Worm (Caenorhabditis elegans): ENCODE measurements around the gene C14A4.9.
A peak's percentile ranks its signal among the peaks of the same experiment; 100 is the strongest.

DNA sequence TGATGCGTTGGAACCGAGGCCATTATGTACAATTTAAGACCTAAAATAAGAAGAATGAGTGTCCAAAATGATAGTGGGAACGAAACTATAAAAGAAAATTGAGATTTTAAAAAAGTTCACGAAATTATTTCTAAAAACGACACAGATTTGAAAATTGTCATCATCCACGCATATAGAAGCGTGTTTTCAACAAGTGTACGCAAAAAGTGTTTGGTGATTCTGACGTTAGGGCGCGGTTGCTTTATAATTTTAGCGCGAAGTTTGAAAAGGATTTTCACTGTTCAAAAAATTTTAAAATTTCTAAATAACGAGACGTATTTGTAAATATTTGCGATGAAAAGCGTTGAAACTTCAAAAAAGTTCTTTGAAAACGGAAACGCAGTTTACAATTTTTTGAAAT lies 35.8 kb upstream of the C14A4.9 start, which contains the start of gene cdc-48.1:
- TF ChIP-seq ztf-11 (tag; optimal IDR thresholded peaks at IDR 0.05) (peak; percentile 54), elt-2 (tag; optimal IDR thresholded peaks at IDR 0.05) (peak; percentile 97), pqm-1 (tag; optimal IDR thresholded peaks at IDR 0.05) (peak; percentile 100), ztf-4 (tag; optimal IDR thresholded peaks at IDR 0.05) (peak; percentile 96), aly-2 (tag; optimal IDR thresholded peaks at IDR 0.05) (peak; percentile 99), snpc-4 (tag; optimal IDR thresholded peaks at IDR 0.05) (peak; percentile 98)

Measured in whole organism, L3 larva.